Worm (Caenorhabditis elegans) whole organism, early embryonic: ENCODE data around the gene col-147.

Source experiments
- B0310.2 ChIP-seq: sonication (generic microtip); optimal IDR thresholded peaks from 2 replicates; lab custom pipeline; 2016; ENCODE audit warnings: mild to moderate bottlenecking, missing genetic modification characterization, missing compliant biosample characterization
- ama-1 ChIP-seq: fragments of 150-350 bp; optimal IDR thresholded peaks from 2 replicates; lab custom pipeline; 2014
- ceh-13 ChIP-seq: fragments of 200-800 bp; sonication (Bioruptor generic); optimal IDR thresholded peaks from 2 replicates; lab custom pipeline; 2018; ENCODE audit warnings: mild to moderate bottlenecking, missing genetic modification characterization, missing compliant biosample characterization
- ets-7 ChIP-seq: sonication (generic microtip); optimal IDR thresholded peaks from 2 replicates; lab custom pipeline; 2016; ENCODE audit warnings: missing genotype, missing genetic modification characterization, missing compliant biosample characterization
- pes-1 ChIP-seq: fragments of 200-800 bp; sonication (Bioruptor generic); IDR thresholded peaks from 2 replicates; pipeline ENCODE4 v1.3.6; 2022; ENCODE audit warnings: missing genetic modification reagents, missing genetic modification characterization, missing compliant biosample characterization
- sea-1 ChIP-seq: fragments of 200-800 bp; sonication (Bioruptor generic); conservative IDR thresholded peaks from 2 replicates; pipeline ENCODE4 v1.3.6; 2022; ENCODE audit warnings: missing genetic modification characterization, missing compliant biosample characterization
- tbx-11 ChIP-seq: fragments of 200-800 bp; sonication (Bioruptor generic); IDR thresholded peaks from 2 replicates; pipeline ENCODE4 v1.3.6; 2022; ENCODE audit warnings: missing genetic modification characterization, missing compliant biosample characterization
- tbx-37 ChIP-seq: fragments of 200-800 bp; sonication (Bioruptor generic); conservative IDR thresholded peaks from 2 replicates; pipeline ENCODE4 v1.3.6; 2022; ENCODE audit warnings: missing genetic modification reagents, missing genetic modification characterization, missing compliant biosample characterization
- tra-4 ChIP-seq: sonication (generic microtip); optimal IDR thresholded peaks from 2 replicates; lab custom pipeline; 2017; ENCODE audit warnings: missing genetic modification characterization, missing compliant biosample characterization

DNA sequence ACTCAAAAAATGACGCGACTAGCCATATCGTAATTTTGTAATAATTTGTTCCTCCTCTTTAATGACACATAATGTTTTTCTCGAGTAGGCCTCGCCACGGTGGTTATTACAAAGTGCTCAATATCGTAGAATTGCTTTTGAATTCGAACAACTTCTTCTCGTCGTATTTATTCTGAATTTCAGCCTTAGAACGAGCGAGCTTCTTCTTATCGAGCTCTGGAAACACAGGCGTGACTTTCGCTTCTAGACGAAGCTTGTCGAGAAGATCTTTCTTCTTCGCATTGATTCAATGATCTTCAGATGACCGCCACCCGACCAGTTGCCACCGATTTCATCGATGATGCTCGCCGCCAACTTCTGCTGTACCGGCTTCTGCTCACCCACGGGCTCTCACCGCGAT lies 18.2 kb upstream of the col-147 start, which contains the start of gene T06E4.21:
- TF ChIP-seq B0310.2 (tag; lab: Kevin White, UChicago) (no peak), tbx-37 (no peak), ceh-13 (no peak), pes-1 (GFP tag; lab: Robert Waterston, UW) (no peak), tbx-11 (GFP tag; lab: Robert Waterston, UW) (no peak), ets-7 (tag; lab: Kevin White, UChicago) (no peak), sea-1 (GFP tag; lab: Robert Waterston, UW) (no peak), ama-1 (lab: Kevin White, UChicago) (no peak), tra-4 (tag; lab: Kevin White, UChicago) (no peak)
